Fruit fly (Drosophila melanogaster) Kc167 (cell line): ENCODE data around the gene AlaRS.

Experiments used
- Myc ChIP-seq: fragments of >200 bp; optimal IDR thresholded peaks from 2 replicates; lab custom pipeline; 2017; ENCODE audit warnings: missing external identifiers
- Sin3A ChIP-seq: fragments of >200 bp; optimal IDR thresholded peaks from 2 replicates; lab custom pipeline; 2018; ENCODE audit warnings: missing external identifiers
- h ChIP-seq: fragments of >200 bp; optimal IDR thresholded peaks from 3 replicates; lab custom pipeline; 2018; ENCODE audit warnings: missing external identifiers
- insv ChIP-seq: fragments of >200 bp; optimal IDR thresholded peaks from 3 replicates; lab custom pipeline; 2018; ENCODE audit warnings: missing external identifiers
- psq ChIP-seq: fragments of >200 bp; optimal IDR thresholded peaks from 2 replicates; lab custom pipeline; 2017; ENCODE audit warnings: missing external identifiers
- ttk ChIP-seq: sonication (Bioruptor generic); optimal IDR thresholded peaks from 2 replicates; lab custom pipeline; 2017; ENCODE audit warnings: missing external identifiers

DNA sequence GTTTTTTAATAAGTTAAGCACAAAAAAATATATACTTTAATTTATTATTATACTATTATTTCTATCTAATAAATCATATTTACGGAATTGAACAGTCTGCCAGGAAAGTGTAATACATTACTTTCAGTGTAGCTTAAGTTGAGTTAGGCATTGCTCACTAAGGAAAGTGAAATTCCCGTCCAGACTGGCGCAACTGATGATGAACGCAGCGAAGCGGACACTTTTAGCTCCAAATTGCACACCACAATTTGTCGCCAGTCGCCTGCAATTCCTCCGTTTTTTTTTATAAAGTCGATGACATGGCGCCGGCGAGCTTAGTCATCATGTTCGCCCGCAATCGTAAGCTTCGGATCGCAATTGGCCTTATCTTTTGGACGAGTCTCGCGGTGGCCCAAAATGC is 17.2 kb upstream of the AlaRS start, which contains the start of gene CG13386:
- TF ChIP-seq ttk (no peak), h (lab: Kevin White, UChicago) (no peak), insv (lab: Kevin White, UChicago) (no peak), Sin3A (no peak), psq (lab: Kevin White, UChicago) (no peak), Myc (no peak)
